Worm (Caenorhabditis elegans) whole organism, L1 larva: ENCODE data around the gene T24D8.6.

Experiments used
- C04F5.9 ChIP-seq: sonication (generic microtip); optimal IDR thresholded peaks from 2 replicates; lab custom pipeline; 2016; ENCODE audit warnings: missing genetic modification characterization, missing compliant biosample characterization
- C16A3.4 ChIP-seq: fragments of 150-350 bp; optimal IDR thresholded peaks from 2 replicates; lab custom pipeline; 2014; ENCODE audit warnings: missing biosample characterization, missing genetic modification characterization
- F16B12.6 ChIP-seq: fragments of 150-350 bp; optimal IDR thresholded peaks from 2 replicates; lab custom pipeline; 2014; ENCODE audit warnings: missing biosample characterization, missing genetic modification characterization
- Y116A8C.19 ChIP-seq: sonication (generic microtip); optimal IDR thresholded peaks from 2 replicates; lab custom pipeline; 2016; ENCODE audit warnings: missing compliant biosample characterization, missing genetic modification characterization, borderline replicate concordance
- ces-1 ChIP-seq: fragments of 150-350 bp; optimal IDR thresholded peaks from 2 replicates; lab custom pipeline; 2014; ENCODE audit warnings: missing biosample characterization, missing genetic modification reagents, missing genetic modification characterization
- elt-2 ChIP-seq: sonication (generic microtip); optimal IDR thresholded peaks from 2 replicates; lab custom pipeline; 2016; ENCODE audit warnings: missing genetic modification characterization, mild to moderate bottlenecking, inconsistent platforms, missing compliant biosample characterization, missing genetic modification reagents
- elt-3 ChIP-seq, 6 experiments: fragments of 150-350 bp in 1 of 6; sonication (generic microtip); optimal IDR thresholded peaks; 2 replicates each; lab custom pipeline; 2017 to 2018; ENCODE audit warnings: missing biosample characterization in 6 of 6, missing genetic modification characterization in 6 of 6, inconsistent platforms in 1 of 6
- ets-5 ChIP-seq: fragments of 200-800 bp; sonication (Bioruptor generic); IDR thresholded peaks from 2 replicates; pipeline ENCODE4 v1.3.6; 2022; ENCODE audit warnings: missing genetic modification characterization, missing compliant biosample characterization
- fkh-10 ChIP-seq: sonication (generic microtip); optimal IDR thresholded peaks from 2 replicates; lab custom pipeline; 2017; ENCODE audit warnings: missing biosample characterization, missing genetic modification reagents, missing genetic modification characterization
- fkh-4 ChIP-seq: sonication (generic microtip); optimal IDR thresholded peaks from 2 replicates; lab custom pipeline; 2016; ENCODE audit warnings: missing compliant biosample characterization, missing genetic modification characterization, borderline replicate concordance
- fkh-8 ChIP-seq: sonication (generic microtip); optimal IDR thresholded peaks from 2 replicates; lab custom pipeline; 2016; ENCODE audit warnings: mild to moderate bottlenecking, missing genetic modification characterization, missing compliant biosample characterization
- hlh-4 ChIP-seq: sonication (generic microtip); optimal IDR thresholded peaks from 2 replicates; lab custom pipeline; 2016; ENCODE audit warnings: mild to moderate bottlenecking, missing genetic modification characterization, missing compliant biosample characterization
- irx-1 ChIP-seq: sonication (generic microtip); optimal IDR thresholded peaks from 2 replicates; lab custom pipeline; 2016; ENCODE audit warnings: missing genetic modification characterization, missing compliant biosample characterization
- lin-14 ChIP-seq: fragments of 200-800 bp; sonication (Bioruptor generic); optimal IDR thresholded peaks from 2 replicates; lab custom pipeline; 2018; ENCODE audit warnings: mild to moderate bottlenecking, missing genetic modification characterization, moderate library complexity, missing compliant biosample characterization
- lin-15B ChIP-seq: fragments of 150-350 bp; sonication (generic microtip); optimal IDR thresholded peaks from 3 replicates; lab custom pipeline; 2014; ENCODE audit warnings: missing biosample characterization, missing genetic modification characterization
- lin-35 ChIP-seq, 2 experiments: fragments of 150-350 bp; optimal IDR thresholded peaks; 2 replicates each; lab custom pipeline; 2014; ENCODE audit warnings: missing biosample characterization in 2 of 2, missing genetic modification characterization in 2 of 2, missing genetic modification reagents in 2 of 2
- lsy-2 ChIP-seq, 2 experiments: fragments of 150-350 bp; optimal IDR thresholded peaks; 2 replicates each; lab custom pipeline; 2014; ENCODE audit warnings: missing biosample characterization in 2 of 2, missing genetic modification characterization in 2 of 2
- mep-1 ChIP-seq: fragments of 150-350 bp; optimal IDR thresholded peaks from 2 replicates; lab custom pipeline; 2014; ENCODE audit warnings: missing biosample characterization, missing genetic modification characterization
- nhr-19 ChIP-seq: fragments of 200-800 bp; sonication (Bioruptor generic); conservative IDR thresholded peaks from 2 replicates; pipeline ENCODE4 v1.3.6; 2022; ENCODE audit warnings: missing genetic modification characterization, missing compliant biosample characterization
- nhr-20 ChIP-seq: sonication (generic microtip); optimal IDR thresholded peaks from 2 replicates; lab custom pipeline; 2016; ENCODE audit warnings: mild to moderate bottlenecking, missing genetic modification characterization, missing compliant biosample characterization
- nhr-47 ChIP-seq: sonication (generic microtip); optimal IDR thresholded peaks from 2 replicates; lab custom pipeline; 2016; ENCODE audit warnings: mild to moderate bottlenecking, missing genetic modification characterization, moderate library complexity, missing compliant biosample characterization
- nhr-77 ChIP-seq: fragments of 150-350 bp; optimal IDR thresholded peaks from 2 replicates; lab custom pipeline; 2014; ENCODE audit warnings: missing biosample characterization, missing genetic modification characterization
- nhr-84 ChIP-seq: sonication (generic microtip); optimal IDR thresholded peaks from 2 replicates; lab custom pipeline; 2017; ENCODE audit warnings: missing biosample characterization, missing genetic modification characterization
- nhr-85 ChIP-seq: sonication (generic microtip); peaks from one replicate; lab custom pipeline; 2016; ENCODE audit warnings: missing genetic modification characterization, inconsistent platforms, missing compliant biosample characterization
- rnt-1 ChIP-seq: sonication (generic microtip); optimal IDR thresholded peaks from 2 replicates; lab custom pipeline; 2016; ENCODE audit warnings: mild to moderate bottlenecking, missing genetic modification characterization, moderate library complexity, missing compliant biosample characterization
- snpc-4 ChIP-seq: fragments of 150-350 bp; optimal IDR thresholded peaks from 2 replicates; lab custom pipeline; 2014; ENCODE audit warnings: missing biosample characterization, missing genetic modification characterization
- sox-4 ChIP-seq: sonication (generic microtip); optimal IDR thresholded peaks from 2 replicates; lab custom pipeline; 2016; ENCODE audit warnings: missing genetic modification characterization, missing compliant biosample characterization
- unc-130 ChIP-seq: fragments of 150-350 bp; optimal IDR thresholded peaks from 2 replicates; lab custom pipeline; 2017; ENCODE audit warnings: missing biosample characterization, missing genetic modification characterization, inconsistent platforms
- unc-30 ChIP-seq: sonication (generic microtip); optimal IDR thresholded peaks from 2 replicates; lab custom pipeline; 2017; ENCODE audit warnings: missing biosample characterization, missing genetic modification characterization
- unc-86 ChIP-seq: sonication (generic microtip); optimal IDR thresholded peaks from 2 replicates; lab custom pipeline; 2016; ENCODE audit warnings: missing genetic modification characterization, missing compliant biosample characterization
- xbp-1 ChIP-seq: sonication (generic microtip); optimal IDR thresholded peaks from 2 replicates; lab custom pipeline; 2016; ENCODE audit warnings: missing genetic modification characterization, missing compliant biosample characterization
- ztf-11 ChIP-seq, 2 experiments: sonication (generic microtip); optimal IDR thresholded peaks; 2 replicates each; lab custom pipeline; 2016 to 2017; ENCODE audit warnings: missing genetic modification characterization in 2 of 2, missing biosample characterization in 1 of 2, missing compliant biosample characterization in 1 of 2
- ztf-4 ChIP-seq: fragments of 150-350 bp; optimal IDR thresholded peaks from 2 replicates; lab custom pipeline; 2014; ENCODE audit warnings: missing biosample characterization, missing genetic modification characterization

Gene T24D8.6

ce11 chrX:2365890-2366289 is at the start of gene T24D8.6:
Gene T24D8.6, minus strand, starts transcription at chrX:2365990.
- TF ChIP-seq ztf-11 (tag; optimal IDR thresholded peaks at IDR 0.05; lab: Kevin White, UChicago) (no peak), lin-14 (GFP tag; lab: Kevin White, UChicago) (no peak)

ce11 chrX:2413277-2413676 is 47.5 kb upstream of the T24D8.6 start, which contains the start of gene hlh-15:
Gene hlh-15, minus strand, starts transcription at chrX:2413377.
- no peak for TF ChIP-seq ets-5 (GFP tag; lab: Robert Waterston, UW)
- no peak for TF ChIP-seq nhr-84 (tag; lab: Kevin White, UChicago)
- TF ChIP-seq Y116A8C.19: no peak
- TF ChIP-seq mep-1 (tag; lab: Kevin White, UChicago): no peak
- TF ChIP-seq ztf-4 (tag; lab: Kevin White, UChicago): no peak
- no peak for TF ChIP-seq nhr-19 (GFP tag; lab: Robert Waterston, UW)
- TF ChIP-seq lin-15B (tag; lab: Kevin White, UChicago): no peak
- no peak for TF ChIP-seq elt-3 (tag; optimal IDR thresholded peaks at IDR 0.05; lab: Kevin White, UChicago)
- TF ChIP-seq sox-4 (tag; lab: Kevin White, UChicago): no peak
- TF ChIP-seq nhr-47 (tag; lab: Kevin White, UChicago): no peak
- no peak for TF ChIP-seq rnt-1 (tag; lab: Kevin White, UChicago)
- TF ChIP-seq, all 84 proteins: peak for 0

- TF ChIP-seq elt-2 (peak; percentile 27), fkh-8 (tag; lab: Kevin White, UChicago) (no peak)
Observed at ce11 chrX:2410978-2411377, 45.2 kb upstream of the T24D8.6 start.

ce11 chrX:2409243-2409741 is 43.5 kb upstream of the T24D8.6 start, which contains the start of the genes C43H6.12 and trpp-12:
Gene C43H6.12, plus strand, starts transcription at chrX:2409607.
Gene trpp-12, plus strand, starts transcription at chrX:2409691.
- TF ChIP-seq hlh-4: no peak

- no peak for TF ChIP-seq unc-86 (tag; lab: Kevin White, UChicago)
- no peak for TF ChIP-seq C16A3.4
- TF ChIP-seq hlh-4: no peak
- peak; percentile 56 for TF ChIP-seq nhr-85 (tag; lab: Kevin White, UChicago)
Observed at ce11 chrX:2407167-2407566, 41.4 kb upstream of the T24D8.6 start, which contains the start of gene mtpn-1. Gene mtpn-1, plus strand, starts transcription at chrX:2407467.

- TF ChIP-seq ces-1 (GFP tag; lab: Kevin White, UChicago) (no peak), lsy-2 (tag; optimal IDR thresholded peaks at IDR 0.05; lab: Kevin White, UChicago) (no peak), irx-1 (no peak), unc-130 (tag; lab: Kevin White, UChicago) (no peak), unc-30 (tag; lab: Kevin White, UChicago) (no peak), C04F5.9 (tag; lab: Kevin White, UChicago) (no peak), xbp-1 (no peak), ztf-11 (tag; optimal IDR thresholded peaks at IDR 0.05; lab: Kevin White, UChicago) (no peak), snpc-4 (tag; lab: Kevin White, UChicago) (no peak), lin-35 (GFP tag; optimal IDR thresholded peaks at IDR 0.05; lab: Kevin White, UChicago) (no peak), nhr-77 (tag; lab: Kevin White, UChicago) (no peak), F16B12.6 (no peak), fkh-4 (tag; lab: Kevin White, UChicago) (no peak), fkh-10 (GFP tag; lab: Kevin White, UChicago) (no peak), elt-2 (no peak), sox-4 (tag; lab: Kevin White, UChicago) (no peak), nhr-20 (no peak)
Observed at ce11 chrX:2403724-2404123, 37.9 kb upstream of the T24D8.6 start, which contains the start of gene C43H6.4. Gene C43H6.4, plus strand, starts transcription at chrX:2404024.
